Fruit fly (Drosophila melanogaster) whole organism, embryonic: Measurements from ENCODE around the gene r-l.

Experiments used
- B-H1 ChIP-seq: fragments of 200-800 bp; sonication (Bioruptor generic); IDR thresholded peaks from 3 replicates; pipeline ENCODE4 v1.3.6; 2022; ENCODE audit warnings: missing biosample characterization, missing genetic modification characterization
- CG14050 ChIP-seq: fragments of 200-800 bp; sonication (Bioruptor generic); IDR thresholded peaks from 3 replicates; pipeline ENCODE4 v1.3.6; 2022; ENCODE audit warnings: missing biosample characterization, missing genetic modification characterization
- CG7271 ChIP-seq: fragments of 200-800 bp; sonication (Bioruptor generic); optimal IDR thresholded peaks from 2 replicates; lab custom pipeline; 2018; ENCODE audit warnings: missing biosample characterization, mild to moderate bottlenecking, missing genetic modification characterization, moderate library complexity
- org-1 ChIP-seq: fragments of 200-800 bp; sonication (Bioruptor generic); optimal IDR thresholded peaks from 2 replicates; lab custom pipeline; 2017; ENCODE audit warnings: missing biosample characterization, missing genetic modification characterization
- vfl ChIP-seq: fragments of 200-800 bp; sonication (Bioruptor generic); optimal IDR thresholded peaks from 2 replicates; lab custom pipeline; 2016; ENCODE audit warnings: missing biosample characterization, missing genetic modification characterization

DNA sequence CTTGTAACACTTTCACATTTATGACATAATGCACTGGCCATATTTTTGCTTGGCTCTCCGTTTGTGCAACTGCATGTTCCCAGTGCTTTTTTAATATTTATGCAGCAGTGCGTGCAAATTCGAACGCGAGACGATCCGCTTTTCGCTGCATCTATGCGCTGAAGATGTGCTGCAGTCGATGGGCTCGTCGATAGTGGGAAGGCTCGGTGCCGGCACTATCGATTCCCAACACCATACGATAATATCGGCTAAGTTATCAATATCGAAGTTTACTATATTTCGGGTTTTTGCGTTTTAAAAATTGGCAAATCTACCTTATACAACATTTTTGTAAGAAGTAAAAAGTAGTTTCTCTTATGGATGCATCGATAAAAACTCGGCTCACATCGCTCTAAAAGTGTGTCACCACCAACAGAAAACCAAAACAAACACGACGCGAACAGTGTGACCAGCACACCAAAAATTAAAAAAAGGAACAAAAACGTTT is 24.6 kb upstream of the r-l start, which contains the start of gene RhoGAP93B:
- peak; percentile 81 for TF ChIP-seq CG14050 (GFP tag; lab: Robert Waterston, UW)
- TF ChIP-seq org-1 (GFP tag; lab: Kevin White, UChicago), result no peak
- peak; percentile 82 for TF ChIP-seq B-H1 (GFP tag; lab: Robert Waterston, UW)
- TF ChIP-seq vfl (GFP tag; lab: Kevin White, UChicago), result no peak
- TF ChIP-seq CG7271 (tag; lab: Kevin White, UChicago), result peak; percentile 84
